Fruit fly (Drosophila melanogaster): ENCODE measurements around the gene Xpac.

Gene Xpac

DNA sequence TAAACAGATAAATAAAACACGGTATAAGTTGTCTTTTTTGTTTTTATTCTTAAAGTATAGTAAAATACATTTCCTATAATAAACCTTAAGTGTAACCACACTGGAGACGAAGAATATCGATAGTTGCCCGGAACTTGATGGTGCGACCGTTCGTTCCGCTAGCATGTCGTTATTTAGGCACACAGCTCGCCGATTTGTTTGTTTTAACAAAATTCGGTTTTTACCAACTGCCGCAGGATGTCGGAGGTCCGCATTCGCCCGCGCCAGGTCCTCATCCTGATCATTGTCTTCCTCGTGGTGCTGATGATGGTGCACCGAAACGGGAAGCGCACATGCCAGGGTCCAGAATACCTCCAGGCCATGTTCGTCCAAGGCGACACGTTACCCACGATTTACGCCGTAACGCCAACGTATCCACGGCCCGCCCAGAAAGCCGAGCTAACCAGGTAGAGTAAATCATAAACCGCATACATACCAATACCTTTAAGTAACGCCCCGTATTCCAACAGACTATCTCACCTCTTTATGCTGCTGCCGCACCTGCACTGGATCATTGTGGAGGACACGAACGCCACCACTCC is 27.1 kb upstream of the Xpac start, which contains the start of gene GlcAT-I (continued):
- no peak for TF ChIP-seq CG17385 (GFP tag; optimal IDR thresholded peaks at IDR 0.05)
- no peak for TF ChIP-seq so (GFP tag; IDR thresholded peaks at IDR 0.05)
- no peak for TF ChIP-seq run (tag; optimal IDR thresholded peaks at IDR 0.05)
- TF ChIP-seq aop (GFP tag; IDR thresholded peaks at IDR 0.05) = no peak
- TF ChIP-seq sisA (GFP tag; IDR thresholded peaks at IDR 0.05) = no peak
- 0 out of 3 replicates have a peak, but pooled peaks have one; percentile 26 for TF ChIP-seq vnd (GFP tag; IDR thresholded peaks at IDR 0.05; ENCODE audit: partially characterized antibody)
- peak; percentile 83 for TF ChIP-seq MBD-R2 (GFP tag; IDR thresholded peaks at IDR 0.05)
- TF ChIP-seq Dfd (GFP tag; optimal IDR thresholded peaks at IDR 0.05) = no peak
- TF ChIP-seq CG7963 (GFP tag; IDR thresholded peaks at IDR 0.05; ENCODE audit: partially characterized antibody) = peak; percentile 20; the same call in 1 of the 3 replicates
- TF ChIP-seq Opbp (GFP tag; IDR thresholded peaks at IDR 0.05; ENCODE audit: partially characterized antibody) = peak; percentile 61; the same call in 1 of the 3 replicates
- no peak for TF ChIP-seq Ada2b (GFP tag; IDR thresholded peaks at IDR 0.05)
- peak; percentile 57; the same call in 2 of the 3 replicates for TF ChIP-seq CG6791 (GFP tag; IDR thresholded peaks at IDR 0.05; ENCODE audit: partially characterized antibody)
- TF ChIP-seq lmd (GFP tag; IDR thresholded peaks at IDR 0.05) = no peak
- TF ChIP-seq jumu (GFP tag; optimal IDR thresholded peaks at IDR 0.05) = no peak
- TF ChIP-seq CG6654 (GFP tag; optimal IDR thresholded peaks at IDR 0.05) = no peak
- TF ChIP-seq ato (GFP tag; IDR thresholded peaks at IDR 0.05; ENCODE audit: partially characterized antibody) = no peak
- TF ChIP-seq CG8359 (GFP tag; optimal IDR thresholded peaks at IDR 0.05; ENCODE audit: borderline replicate concordance) = no peak
- TF ChIP-seq CG16815 (GFP tag; optimal IDR thresholded peaks at IDR 0.05) = no peak
- TF ChIP-seq Vsx1 (GFP tag; optimal IDR thresholded peaks at IDR 0.05) = no peak
- no peak for TF ChIP-seq bcd (GFP tag; optimal IDR thresholded peaks at IDR 0.05)
- no peak for TF ChIP-seq CG7928 (GFP tag; optimal IDR thresholded peaks at IDR 0.05)
- no peak for TF ChIP-seq CG30020 (tag; optimal IDR thresholded peaks at IDR 0.05)
- no peak for TF ChIP-seq hkb (optimal IDR thresholded peaks at IDR 0.05)
- TF ChIP-seq hkb (GFP tag; IDR thresholded peaks at IDR 0.05) = no peak
- TF ChIP-seq Xrp1 (GFP tag; IDR thresholded peaks at IDR 0.05) = no peak
- no peak for TF ChIP-seq nau (GFP tag; optimal IDR thresholded peaks at IDR 0.05)
- TF ChIP-seq CG31224 (GFP tag; IDR thresholded peaks at IDR 0.05) = no peak
- no peak for TF ChIP-seq Dad (GFP tag; optimal IDR thresholded peaks at IDR 0.05)
- no peak for TF ChIP-seq BtbVII (GFP tag; optimal IDR thresholded peaks at IDR 0.05)
- no peak for TF ChIP-seq bigmax (GFP tag; optimal IDR thresholded peaks at IDR 0.05)
- peak; percentile 76 for TF ChIP-seq gfzf (GFP tag; optimal IDR thresholded peaks at IDR 0.05)
- no peak for TF ChIP-seq Oli (tag; optimal IDR thresholded peaks at IDR 0.05)
- no peak for TF ChIP-seq nerfin-1 (tag; optimal IDR thresholded peaks at IDR 0.05)
- no peak for TF ChIP-seq Blimp-1 (GFP tag; optimal IDR thresholded peaks at IDR 0.05)
- no peak for TF ChIP-seq CG34376 (GFP tag; optimal IDR thresholded peaks at IDR 0.05)
- TF ChIP-seq BEAF-32 (GFP tag; optimal IDR thresholded peaks at IDR 0.05) = peak; percentile 73
- TF ChIP-seq CG6272 (GFP tag; IDR thresholded peaks at IDR 0.05) = no peak
- no peak for TF ChIP-seq nerfin-2 (GFP tag; IDR thresholded peaks at IDR 0.05; ENCODE audit: partially characterized antibody)
- peak; percentile 76 for TF ChIP-seq stwl (tag; optimal IDR thresholded peaks at IDR 0.05)
- TF ChIP-seq pum (GFP tag; optimal IDR thresholded peaks at IDR 0.05) = no peak
- TF ChIP-seq sna (GFP tag; IDR thresholded peaks at IDR 0.05; ENCODE audit: partially characterized antibody) = 0 out of 2 replicates have a peak, but pooled peaks have one; percentile 44
- TF ChIP-seq CG3847 (GFP tag; IDR thresholded peaks at IDR 0.05) = no peak
- TF ChIP-seq mirr (GFP tag; optimal IDR thresholded peaks at IDR 0.05) = no peak
- TF ChIP-seq Antp (GFP tag; optimal IDR thresholded peaks at IDR 0.05) = no peak
- TF ChIP-seq CG30431 (GFP tag; optimal IDR thresholded peaks at IDR 0.05) = no peak
- TF ChIP-seq Nf-YB (GFP tag; optimal IDR thresholded peaks at IDR 0.05) = no peak
- no peak for TF ChIP-seq croc (GFP tag; conservative IDR thresholded peaks at IDR 0.05)
- no peak for TF ChIP-seq CG9215 (GFP tag; IDR thresholded peaks at IDR 0.05)
- TF ChIP-seq HmgZ (tag; optimal IDR thresholded peaks at IDR 0.05) = peak; percentile 22
- peak; percentile 65 for TF ChIP-seq Dref (GFP tag; IDR thresholded peaks at IDR 0.05)

All from whole organism, embryonic.